Fruit fly (Drosophila melanogaster) whole organism, embryonic: ENCODE results near the gene Hexo1.

Experiments
- Abd-B ChIP-seq: fragments of 200-800 bp; sonication (Bioruptor generic); optimal IDR thresholded peaks from 2 replicates; lab custom pipeline; 2018; ENCODE audit warnings: missing biosample characterization, mild to moderate bottlenecking, missing genetic modification characterization, moderate library complexity
- Adf1 ChIP-seq: fragments of 200-800 bp; sonication (Bioruptor generic); IDR thresholded peaks from 2 replicates; pipeline ENCODE4 v1.3.6; 2022; ENCODE audit warnings: missing biosample characterization, missing genetic modification characterization
- CG10209 ChIP-seq: fragments of 200-800 bp; sonication (Bioruptor generic); optimal IDR thresholded peaks from 3 replicates; lab custom pipeline; 2017; ENCODE audit warnings: missing biosample characterization, mild to moderate bottlenecking, missing genetic modification characterization, missing genetic modification reagents
- CG10462 ChIP-seq: fragments of 200-800 bp; sonication (Bioruptor generic); optimal IDR thresholded peaks from 2 replicates; lab custom pipeline; 2016; ENCODE audit warnings: missing biosample characterization, missing genetic modification characterization
- CG11398 ChIP-seq: fragments of 200-800 bp; sonication (Bioruptor generic); optimal IDR thresholded peaks from 2 replicates; lab custom pipeline; 2016; ENCODE audit warnings: missing biosample characterization, missing genetic modification characterization
- CG12299 ChIP-seq: fragments of 200-800 bp; sonication (Bioruptor generic); optimal IDR thresholded peaks from 2 replicates; lab custom pipeline; 2018; ENCODE audit warnings: missing biosample characterization, mild to moderate bottlenecking, missing genetic modification characterization
- CG12659 ChIP-seq: fragments of 200-800 bp; sonication (Bioruptor generic); optimal IDR thresholded peaks from 3 replicates; lab custom pipeline; 2017; ENCODE audit warnings: mild to moderate bottlenecking, missing biosample characterization, missing genetic modification reagents, missing genetic modification characterization
- CG13424 ChIP-seq: fragments of 200-800 bp; sonication (Bioruptor generic); optimal IDR thresholded peaks from 2 replicates; lab custom pipeline; 2019; ENCODE audit warnings: missing biosample characterization, mild to moderate bottlenecking, missing genetic modification characterization, moderate library complexity
- CG13624 ChIP-seq: fragments of 200-800 bp; sonication (Bioruptor generic); optimal IDR thresholded peaks from 2 replicates; lab custom pipeline; 2016; ENCODE audit warnings: missing biosample characterization, missing genetic modification characterization
- CG14050 ChIP-seq: fragments of 200-800 bp; sonication (Bioruptor generic); IDR thresholded peaks from 3 replicates; pipeline ENCODE4 v1.3.6; 2022; ENCODE audit warnings: missing biosample characterization, missing genetic modification characterization
- CG15269 ChIP-seq: fragments of 200-800 bp; sonication (Bioruptor generic); optimal IDR thresholded peaks from 2 replicates; lab custom pipeline; 2018; ENCODE audit warnings: missing biosample characterization, mild to moderate bottlenecking, missing genetic modification characterization, moderate library complexity
- CG18262 ChIP-seq: fragments of 200-800 bp; optimal IDR thresholded peaks from 3 replicates; lab custom pipeline; 2019; ENCODE audit warnings: missing biosample characterization, mild to moderate bottlenecking, missing genetic modification characterization, moderate library complexity
- CG2678 ChIP-seq: fragments of 200-800 bp; sonication (Bioruptor generic); optimal IDR thresholded peaks from 3 replicates; lab custom pipeline; 2019; ENCODE audit warnings: missing biosample characterization, mild to moderate bottlenecking, missing genetic modification characterization, moderate library complexity
- CG31441 ChIP-seq: fragments of 200-800 bp; sonication (Bioruptor generic); IDR thresholded peaks from 2 replicates; pipeline ENCODE4 v1.3.6; 2022; ENCODE audit warnings: missing biosample characterization, missing genetic modification characterization
- CG33213 ChIP-seq: fragments of 200-800 bp; sonication (Bioruptor generic); optimal IDR thresholded peaks from 3 replicates; lab custom pipeline; 2016; ENCODE audit warnings: missing biosample characterization, missing genetic modification characterization
- CG4854 ChIP-seq: fragments of 200-800 bp; sonication (Bioruptor generic); optimal IDR thresholded peaks from 2 replicates; lab custom pipeline; 2016; ENCODE audit warnings: missing biosample characterization, missing genetic modification characterization, inconsistent platforms
- CG6254 ChIP-seq: fragments of 200-800 bp; sonication (Bioruptor generic); optimal IDR thresholded peaks from 3 replicates; lab custom pipeline; 2017; ENCODE audit warnings: mild to moderate bottlenecking, missing biosample characterization, missing genetic modification reagents, missing genetic modification characterization
- CG9797 ChIP-seq: fragments of 200-800 bp; sonication (Bioruptor generic); optimal IDR thresholded peaks from 3 replicates; lab custom pipeline; 2018; ENCODE audit warnings: missing biosample characterization, mild to moderate bottlenecking, missing genetic modification characterization
- H2.0 ChIP-seq: fragments of 200-800 bp; sonication (Bioruptor generic); IDR thresholded peaks from 2 replicates; pipeline ENCODE4 v1.3.6; 2022; ENCODE audit warnings: missing biosample characterization, missing genetic modification characterization
- Hr51 ChIP-seq, 2 experiments: fragments of 200-800 bp; sonication (Bioruptor generic); optimal IDR thresholded peaks; 2 replicates in 1 of 2; 3 replicates in 1 of 2; lab custom pipeline; 2016 to 2018; ENCODE audit warnings: missing biosample characterization in 2 of 2, missing genetic modification characterization in 2 of 2, mild to moderate bottlenecking in 1 of 2, moderate library complexity in 1 of 2
- NK7.1 ChIP-seq: fragments of 200-800 bp; sonication (Bioruptor generic); optimal IDR thresholded peaks from 3 replicates; lab custom pipeline; 2016; ENCODE audit warnings: missing biosample characterization, missing genetic modification characterization
- Ptx1 ChIP-seq: fragments of 200-800 bp; sonication (Bioruptor generic); IDR thresholded peaks from 2 replicates; pipeline ENCODE4 v1.3.6; 2022; ENCODE audit warnings: missing biosample characterization, missing genetic modification characterization
- Sox102F ChIP-seq: fragments of 200-800 bp; sonication (Bioruptor generic); optimal IDR thresholded peaks from 2 replicates; lab custom pipeline; 2018; ENCODE audit warnings: missing biosample characterization, mild to moderate bottlenecking, missing genetic modification characterization, moderate library complexity
- ap ChIP-seq: fragments of 200-800 bp; sonication (Bioruptor generic); IDR thresholded peaks from 2 replicates; pipeline ENCODE4 v1.3.6; 2022; ENCODE audit warnings: missing biosample characterization, missing genetic modification characterization
- caup ChIP-seq: fragments of 200-800 bp; sonication (Bioruptor generic); optimal IDR thresholded peaks from 3 replicates; lab custom pipeline; 2017; ENCODE audit warnings: missing biosample characterization, mild to moderate bottlenecking, missing genetic modification characterization, moderate library complexity; ENCODE audit not compliant: severe bottlenecking
- crc ChIP-seq: fragments of 200-800 bp; sonication (Bioruptor generic); optimal IDR thresholded peaks from 2 replicates; lab custom pipeline; 2016; ENCODE audit warnings: missing biosample characterization, missing genetic modification characterization
- da ChIP-seq: fragments of 200-800 bp; sonication (Bioruptor generic); optimal IDR thresholded peaks from 2 replicates; lab custom pipeline; 2016; ENCODE audit warnings: missing biosample characterization, missing genetic modification characterization
- disco-r ChIP-seq: fragments of 200-800 bp; sonication (Bioruptor generic); optimal IDR thresholded peaks from 2 replicates; lab custom pipeline; 2016; ENCODE audit warnings: missing biosample characterization, missing genetic modification characterization
- fd3F ChIP-seq: fragments of 200-800 bp; sonication (Bioruptor generic); optimal IDR thresholded peaks from 2 replicates; lab custom pipeline; 2018; ENCODE audit warnings: missing biosample characterization, mild to moderate bottlenecking, missing genetic modification characterization, moderate library complexity
- gcm ChIP-seq: fragments of 200-800 bp; sonication (Bioruptor generic); optimal IDR thresholded peaks from 2 replicates; lab custom pipeline; 2019; ENCODE audit warnings: missing biosample characterization, mild to moderate bottlenecking, missing genetic modification characterization, moderate library complexity
- gem ChIP-seq: fragments of 200-800 bp; sonication (Bioruptor generic); optimal IDR thresholded peaks from 2 replicates; lab custom pipeline; 2019; ENCODE audit warnings: missing biosample characterization, mild to moderate bottlenecking, missing genetic modification characterization, moderate library complexity
- grn ChIP-seq: fragments of 200-800 bp; sonication (Bioruptor generic); optimal IDR thresholded peaks from 3 replicates; lab custom pipeline; 2017; ENCODE audit warnings: missing biosample characterization, missing genetic modification characterization
- hbn ChIP-seq: fragments of 200-800 bp; sonication (Bioruptor generic); IDR thresholded peaks from 2 replicates; pipeline ENCODE4 v1.3.6; 2022; ENCODE audit warnings: missing biosample characterization, missing genetic modification characterization; ENCODE audit not compliant: partially characterized antibody
- insv ChIP-seq, 2 experiments: fragments of 200-800 bp; sonication (Bioruptor generic); optimal IDR thresholded peaks; 3 replicates each; lab custom pipeline; 2016 to 2018; ENCODE audit warnings: missing biosample characterization in 2 of 2, missing genetic modification characterization in 2 of 2
- kay ChIP-seq: fragments of 200-800 bp; sonication (Bioruptor generic); optimal IDR thresholded peaks from 2 replicates; lab custom pipeline; 2016; ENCODE audit warnings: missing biosample characterization, missing genetic modification characterization
- ken ChIP-seq: fragments of 200-800 bp; sonication (Bioruptor generic); IDR thresholded peaks from 3 replicates; pipeline ENCODE4 v1.3.6; 2022; ENCODE audit warnings: missing biosample characterization, missing genetic modification characterization
- kni ChIP-seq: fragments of 200-800 bp; sonication (Bioruptor generic); optimal IDR thresholded peaks from 3 replicates; lab custom pipeline; 2017; ENCODE audit warnings: mild to moderate bottlenecking, missing biosample characterization, missing genetic modification reagents, missing genetic modification characterization
- knrl ChIP-seq: fragments of 200-800 bp; sonication (Bioruptor generic); IDR thresholded peaks from 3 replicates; pipeline ENCODE4 v1.3.6; 2022; ENCODE audit warnings: missing biosample characterization, missing genetic modification characterization; ENCODE audit not compliant: partially characterized antibody
- nmo ChIP-seq: fragments of 200-800 bp; sonication (Bioruptor generic); optimal IDR thresholded peaks from 2 replicates; lab custom pipeline; 2018; ENCODE audit warnings: missing biosample characterization, mild to moderate bottlenecking, missing genetic modification characterization, moderate library complexity
- nom ChIP-seq: fragments of 200-800 bp; sonication (Bioruptor generic); optimal IDR thresholded peaks from 2 replicates; lab custom pipeline; 2017; ENCODE audit warnings: missing biosample characterization, missing genetic modification characterization, mild to moderate bottlenecking, moderate library complexity, missing genetic modification reagents
- phol ChIP-seq: fragments of 200-800 bp; sonication (Bioruptor generic); optimal IDR thresholded peaks from 3 replicates; lab custom pipeline; 2018; ENCODE audit warnings: missing biosample characterization, mild to moderate bottlenecking, missing genetic modification characterization, moderate library complexity
- rib ChIP-seq: fragments of 200-800 bp; sonication (Bioruptor generic); IDR thresholded peaks from 2 replicates; pipeline ENCODE4 v1.3.6; 2022; ENCODE audit warnings: missing biosample characterization, missing genetic modification characterization
- scrt ChIP-seq: fragments of 200-800 bp; sonication (Bioruptor generic); optimal IDR thresholded peaks from 2 replicates; lab custom pipeline; 2018; ENCODE audit warnings: missing biosample characterization, mild to moderate bottlenecking, missing genetic modification characterization, moderate library complexity
- sna ChIP-seq: fragments of 200-800 bp; sonication (Bioruptor generic); IDR thresholded peaks from 2 replicates; pipeline ENCODE4 v1.3.6; 2022; ENCODE audit warnings: missing biosample characterization, missing genetic modification characterization; ENCODE audit not compliant: partially characterized antibody
- stc ChIP-seq: fragments of 200-800 bp; sonication (Bioruptor generic); IDR thresholded peaks from 2 replicates; pipeline ENCODE4 v1.3.6; 2022; ENCODE audit warnings: missing biosample characterization, missing genetic modification characterization
- tgo ChIP-seq: fragments of 200-800 bp; sonication (Bioruptor generic); IDR thresholded peaks from 3 replicates; pipeline ENCODE4 v1.3.6; 2022; ENCODE audit warnings: missing biosample characterization, missing genetic modification characterization
- tin ChIP-seq: fragments of 200-800 bp; sonication (Bioruptor generic); optimal IDR thresholded peaks from 3 replicates; lab custom pipeline; 2016; ENCODE audit warnings: missing biosample characterization, missing genetic modification characterization
- trh ChIP-seq: fragments of 200-800 bp; sonication (Bioruptor generic); optimal IDR thresholded peaks from 2 replicates; lab custom pipeline; 2016; ENCODE audit warnings: missing biosample characterization, missing genetic modification characterization
- unpg ChIP-seq: fragments of 200-800 bp; sonication (Bioruptor generic); optimal IDR thresholded peaks from 3 replicates; lab custom pipeline; 2018; ENCODE audit warnings: missing biosample characterization, mild to moderate bottlenecking, missing genetic modification characterization, moderate library complexity

The Hexo1 gene

dm6 chr3L:4254301-4254834 is 34.1 kb upstream of the Hexo1 start, which contains the start of the genes ago and CG1265 (continued):
- no peak for TF ChIP-seq nom (GFP tag; lab: Kevin White, UChicago)
- TF ChIP-seq Abd-B (GFP tag; lab: Kevin White, UChicago) = peak; percentile 53
- TF ChIP-seq gcm (GFP tag; lab: Kevin White, UChicago) = no peak
- no peak for TF ChIP-seq grn (GFP tag; lab: Kevin White, UChicago)
- peak; percentile 73 for TF ChIP-seq nmo (GFP tag; lab: Kevin White, UChicago)
- peak; percentile 74 for TF ChIP-seq gem (tag; lab: Kevin White, UChicago)
- TF ChIP-seq sna (GFP tag; lab: Robert Waterston, UW) = no peak
- TF ChIP-seq insv (GFP tag; optimal IDR thresholded peaks at IDR 0.05; lab: Kevin White, UChicago) = peak in 1 of 2 experiments; percentile 30
- peak; percentile 34 for TF ChIP-seq Sox102F (GFP tag; lab: Kevin White, UChicago)
- TF ChIP-seq scrt = no peak
- TF ChIP-seq CG33213 (GFP tag; lab: Kevin White, UChicago) = no peak
- TF ChIP-seq CG4854 = no peak
- TF ChIP-seq stc (GFP tag; lab: Robert Waterston, UW) = peak; percentile 20; the same call in 1 of the 2 replicates
- TF ChIP-seq tin (GFP tag; lab: Kevin White, UChicago) = peak; percentile 37
- TF ChIP-seq NK7.1 = no peak
- no peak for TF ChIP-seq CG6254 (GFP tag; lab: Kevin White, UChicago)
- no peak for TF ChIP-seq CG14050
- TF ChIP-seq ken (GFP tag; lab: Robert Waterston, UW) = peak; percentile 41; the same call in 1 of the 3 replicates
- no peak for TF ChIP-seq crc
- TF ChIP-seq CG15269 = peak; percentile 52
- peak; percentile 27 for TF ChIP-seq H2.0
- TF ChIP-seq tgo (GFP tag; lab: Robert Waterston, UW) = peak; percentile 15; the same call in 1 of the 3 replicates
- TF ChIP-seq CG31441 (GFP tag; lab: Robert Waterston, UW) = peak; percentile 69
- no peak for TF ChIP-seq rib (GFP tag; lab: Robert Waterston, UW)
- no peak for TF ChIP-seq CG10462 (GFP tag; lab: Kevin White, UChicago)
- no peak for TF ChIP-seq CG12299 (tag; lab: Kevin White, UChicago)
- TF ChIP-seq CG13424 = peak; percentile 57
- peak; percentile 65 for TF ChIP-seq CG18262
- no peak for TF ChIP-seq CG13624
- TF ChIP-seq CG10209 = peak; percentile 57
- peak; percentile 10 for TF ChIP-seq caup (GFP tag; lab: Kevin White, UChicago)
- TF ChIP-seq trh = no peak
- TF ChIP-seq CG11398 (GFP tag; lab: Kevin White, UChicago) = no peak
- peak; percentile 46 for TF ChIP-seq CG9797
- no peak for TF ChIP-seq Adf1
- TF ChIP-seq CG12659 (GFP tag; lab: Kevin White, UChicago) = peak; percentile 54
- no peak for TF ChIP-seq da
- peak; percentile 51 for TF ChIP-seq phol
- peak in 1 of 2 experiments; percentile 55 for TF ChIP-seq Hr51 (GFP tag; optimal IDR thresholded peaks at IDR 0.05; lab: Kevin White, UChicago)
- TF ChIP-seq hbn (GFP tag; lab: Robert Waterston, UW) = no peak
- TF ChIP-seq fd3F = no peak
- TF ChIP-seq CG2678 (tag; lab: Kevin White, UChicago) = peak; percentile 54
- TF ChIP-seq kni (GFP tag; lab: Kevin White, UChicago) = no peak
- no peak for TF ChIP-seq kay (GFP tag; lab: Kevin White, UChicago)
- TF ChIP-seq Ptx1 = peak; percentile 43
- peak; percentile 7 for TF ChIP-seq unpg (GFP tag; lab: Kevin White, UChicago)
- TF ChIP-seq ap (GFP tag; lab: Robert Waterston, UW) = no peak; the same call in 1 of the 2 replicates
- TF ChIP-seq disco-r (GFP tag; lab: Kevin White, UChicago) = no peak
- TF ChIP-seq knrl (GFP tag; lab: Robert Waterston, UW) = 0 out of 3 replicates have a peak, but pooled peaks have one; percentile 30
